Fruit fly (Drosophila melanogaster) Kc167 (cell line): ENCODE data around the gene CG11322.

Experiments
- Myc ChIP-seq: fragments of >200 bp; optimal IDR thresholded peaks from 2 replicates; lab custom pipeline; 2017; ENCODE audit warnings: missing external identifiers
- Sin3A ChIP-seq: fragments of >200 bp; optimal IDR thresholded peaks from 2 replicates; lab custom pipeline; 2018; ENCODE audit warnings: missing external identifiers
- h ChIP-seq: fragments of >200 bp; optimal IDR thresholded peaks from 3 replicates; lab custom pipeline; 2018; ENCODE audit warnings: missing external identifiers
- insv ChIP-seq: fragments of >200 bp; optimal IDR thresholded peaks from 3 replicates; lab custom pipeline; 2018; ENCODE audit warnings: missing external identifiers
- psq ChIP-seq: fragments of >200 bp; optimal IDR thresholded peaks from 2 replicates; lab custom pipeline; 2017; ENCODE audit warnings: missing external identifiers
- ttk ChIP-seq: sonication (Bioruptor generic); optimal IDR thresholded peaks from 2 replicates; lab custom pipeline; 2017; ENCODE audit warnings: missing external identifiers

Gene CG11322

DNA sequence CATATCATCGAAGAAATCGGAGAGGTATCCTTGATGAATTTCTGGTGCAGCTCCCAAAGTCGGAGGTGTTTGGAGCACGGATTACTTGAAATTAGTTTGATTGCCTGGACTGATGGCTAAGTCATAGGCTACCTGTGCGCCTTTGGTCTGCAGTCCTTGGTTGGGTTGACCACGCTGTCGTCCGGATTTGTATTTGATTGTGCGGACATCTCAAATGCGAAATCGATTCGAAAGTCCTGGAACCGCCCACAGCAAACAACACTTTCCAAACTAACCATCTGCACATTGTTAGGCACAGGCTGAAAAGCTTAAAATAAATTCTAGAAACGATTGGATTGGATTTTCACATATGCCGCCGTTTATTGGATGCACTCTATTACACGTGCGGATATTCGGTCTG lies at the start of gene CG11322:
Gene CG11322 (minus strand): TSS at position 101 of the 400 bp plus-strand sequence.
- no peak for TF ChIP-seq insv (lab: Kevin White, UChicago)
- TF ChIP-seq Sin3A, result no peak
- no peak for TF ChIP-seq Myc (lab: Kevin White, UChicago)
- no peak for TF ChIP-seq psq
- no peak for TF ChIP-seq ttk (lab: Kevin White, UChicago)
- no peak for TF ChIP-seq h (lab: Kevin White, UChicago)

DNA sequence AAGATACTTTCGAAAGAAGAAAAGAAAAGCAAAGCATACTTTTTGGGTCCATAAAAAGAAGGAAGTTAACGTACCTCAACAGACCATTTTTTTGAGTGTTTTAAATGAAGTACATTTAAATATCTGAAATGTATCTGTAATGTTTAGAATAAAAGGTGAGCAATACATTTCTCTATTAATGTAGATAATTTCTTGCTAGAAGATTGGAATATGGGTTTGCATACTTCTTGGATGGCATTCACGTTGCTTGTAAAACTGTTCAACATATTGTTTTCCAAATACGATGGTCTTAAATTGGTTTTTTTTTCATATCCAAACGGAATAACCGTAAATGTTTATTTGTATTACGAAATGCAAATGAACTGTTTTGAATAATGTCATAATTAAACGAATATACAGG lies 46.4 kb upstream of the CG11322 start, which contains the start of gene CG17375:
Gene CG17375 (minus strand): TSS at position 10 of the 400 bp plus-strand sequence.
- no peak for TF ChIP-seq Myc (lab: Kevin White, UChicago)
- no peak for TF ChIP-seq insv (lab: Kevin White, UChicago)
- no peak for TF ChIP-seq Sin3A
- no peak for TF ChIP-seq h (lab: Kevin White, UChicago)
- no peak for TF ChIP-seq ttk (lab: Kevin White, UChicago)
- no peak for TF ChIP-seq psq

DNA sequence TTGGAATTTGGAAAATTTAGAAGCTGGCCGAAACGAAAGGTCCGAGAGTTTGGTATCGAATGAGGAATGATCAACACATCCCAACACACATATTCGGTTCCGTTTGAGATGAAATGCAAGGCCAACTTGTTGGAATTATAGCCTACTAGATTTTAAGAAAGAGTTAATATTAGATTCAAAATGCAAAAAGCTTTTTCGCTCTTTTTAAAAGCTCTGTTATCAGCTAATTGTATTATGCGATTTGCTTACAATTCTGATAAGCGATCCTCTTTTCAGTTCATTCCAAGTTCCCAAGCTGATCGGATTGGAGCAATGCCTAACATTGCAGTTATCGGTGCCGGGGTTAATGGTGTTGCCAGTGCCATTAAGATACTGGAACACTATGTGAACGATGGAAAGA lies 43.3 kb upstream of the CG11322 start, which contains the start of the genes CG17377 and Daao2:
Gene CG17377 (minus strand): TSS at position 101 of the 400 bp plus-strand sequence.
Gene Daao2 (plus strand): TSS at position 272 of the 400 bp plus-strand sequence.
- TF ChIP-seq insv (lab: Kevin White, UChicago) (no peak), ttk (lab: Kevin White, UChicago) (no peak), h (lab: Kevin White, UChicago) (no peak), Myc (lab: Kevin White, UChicago) (no peak), psq (no peak), Sin3A (no peak)

- TF ChIP-seq Sin3A (no peak), ttk (lab: Kevin White, UChicago) (no peak), Myc (lab: Kevin White, UChicago) (no peak), insv (lab: Kevin White, UChicago) (no peak), h (lab: Kevin White, UChicago) (no peak), psq (no peak)
These were observed 41.4 kb upstream of the CG11322 start, which contains the start of gene CG17376 for dm6 chr2L:6800794-6801193. Gene CG17376 (minus strand): TSS chr2L:6800894.

dm6 chr2L:6799551-6799950 lies 40.1 kb upstream of the CG11322 start:
- TF ChIP-seq Myc (lab: Kevin White, UChicago) (no peak), ttk (lab: Kevin White, UChicago) (no peak), psq (no peak), Sin3A (no peak), h (lab: Kevin White, UChicago) (no peak), insv (lab: Kevin White, UChicago) (no peak)

DNA sequence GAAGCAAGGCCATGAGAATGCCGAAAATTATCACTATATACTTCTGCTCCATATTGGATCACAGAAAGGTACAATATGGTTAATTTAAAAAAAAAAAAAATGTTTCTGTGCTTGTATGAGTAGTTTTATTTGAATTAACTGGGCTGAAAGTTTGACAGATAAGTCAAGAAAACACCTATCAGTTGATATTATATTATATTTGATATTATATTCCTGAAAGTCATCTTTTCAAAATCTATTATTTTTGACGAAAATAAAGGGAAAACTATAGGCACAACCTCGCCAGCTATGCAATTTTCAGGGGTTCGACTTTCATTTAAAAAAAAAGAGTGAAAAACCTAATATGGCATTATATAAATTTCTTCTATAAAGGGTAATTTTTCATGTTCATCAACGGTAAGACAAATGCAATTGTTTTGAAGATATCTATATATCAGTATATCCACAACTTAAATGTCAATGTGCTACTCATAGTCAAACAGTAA lies 39.4 kb upstream of the CG11322 start, which contains the start of the genes nrv2 and CG43610:
Gene nrv2 (minus strand): TSS at position 101 of the 485 bp plus-strand sequence.
Gene CG43610 (plus strand): TSS at position 435 of the 485 bp plus-strand sequence.
- TF ChIP-seq insv (lab: Kevin White, UChicago) (no peak), ttk (lab: Kevin White, UChicago) (no peak), Sin3A (no peak), h (lab: Kevin White, UChicago) (no peak), Myc (lab: Kevin White, UChicago) (no peak), psq (no peak)

- TF ChIP-seq ttk (lab: Kevin White, UChicago), result no peak
- TF ChIP-seq h (lab: Kevin White, UChicago), result no peak
- no peak for TF ChIP-seq psq
- no peak for TF ChIP-seq Myc (lab: Kevin White, UChicago)
- no peak for TF ChIP-seq insv (lab: Kevin White, UChicago)
- TF ChIP-seq Sin3A, result no peak
These were observed 38.0 kb upstream of the CG11322 start for dm6 chr2L:6797408-6797807.

- TF ChIP-seq Sin3A, result no peak
- TF ChIP-seq insv (lab: Kevin White, UChicago), result no peak
- no peak for TF ChIP-seq psq
- TF ChIP-seq Myc (lab: Kevin White, UChicago), result no peak
- TF ChIP-seq ttk (lab: Kevin White, UChicago), result no peak
- TF ChIP-seq h (lab: Kevin White, UChicago), result no peak
These were observed 35.6 kb upstream of the CG11322 start for dm6 chr2L:6794956-6795522.

DNA sequence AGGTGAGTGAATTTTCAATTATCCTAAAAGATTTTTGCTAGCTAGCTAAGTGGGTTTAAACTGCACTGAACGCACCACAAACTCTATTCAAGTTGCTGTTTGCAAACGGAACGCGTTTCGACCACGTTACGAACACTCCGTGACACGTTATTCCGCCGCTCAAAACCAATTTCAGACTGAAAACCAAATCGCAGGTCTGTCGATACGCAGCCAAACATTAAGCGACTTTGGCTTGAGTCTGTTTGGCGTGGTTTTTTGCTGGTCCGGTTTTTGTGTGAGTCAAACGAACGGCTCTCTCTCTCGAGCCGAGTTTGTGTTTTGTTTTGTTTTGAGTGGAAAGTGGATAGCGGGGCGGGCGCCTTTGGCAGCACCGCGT lies 35.0 kb upstream of the CG11322 start:
- no peak for TF ChIP-seq Sin3A
- no peak for TF ChIP-seq h (lab: Kevin White, UChicago)
- TF ChIP-seq ttk (lab: Kevin White, UChicago), result no peak
- no peak for TF ChIP-seq Myc (lab: Kevin White, UChicago)
- TF ChIP-seq insv (lab: Kevin White, UChicago), result no peak
- no peak for TF ChIP-seq psq

dm6 chr2L:6793763-6794417 lies 34.5 kb upstream of the CG11322 start:
- TF ChIP-seq h (lab: Kevin White, UChicago), result no peak
- TF ChIP-seq Sin3A, result no peak
- TF ChIP-seq psq, result no peak

dm6 chr2L:6791845-6792443 lies 32.5 kb upstream of the CG11322 start:
- no peak for TF ChIP-seq ttk (lab: Kevin White, UChicago)

- TF ChIP-seq h (lab: Kevin White, UChicago), result no peak
- TF ChIP-seq insv (lab: Kevin White, UChicago), result no peak
- no peak for TF ChIP-seq Myc (lab: Kevin White, UChicago)
- no peak for TF ChIP-seq psq
These were observed 29.9 kb upstream of the CG11322 start for dm6 chr2L:6789358-6789757.
